Worm (Caenorhabditis elegans): ENCODE measurements around the gene arrd-24.

Gene arrd-24

ce11 chrX:13968292-13968691 is 12.0 kb downstream of the arrd-24 start, which contains the start of gene pqn-39:
Gene pqn-39, minus strand, starts transcription at chrX:13968676.
- TF ChIP-seq ztf-1 (GFP tag; conservative IDR thresholded peaks at IDR 0.05) (no peak), nhr-12 (tag; optimal IDR thresholded peaks at IDR 0.05) (no peak), Y55F3AM.14 (GFP tag; optimal IDR thresholded peaks at IDR 0.05) (no peak), nhr-237 (tag; optimal IDR thresholded peaks at IDR 0.05) (no peak), lin-13 (GFP tag; optimal IDR thresholded peaks at IDR 0.05) (no peak), nhr-11 (tag; optimal IDR thresholded peaks at IDR 0.05) (no peak), nhr-6 (tag; optimal IDR thresholded peaks at IDR 0.05) (no peak), nhr-10 (tag; optimal IDR thresholded peaks at IDR 0.05) (no peak), peb-1 (tag; optimal IDR thresholded peaks at IDR 0.05) (no peak), C34F6.9 (tag; optimal IDR thresholded peaks at IDR 0.05) (no peak), elt-1 (tag; optimal IDR thresholded peaks at IDR 0.05) (no peak), unc-55 (GFP tag; optimal IDR thresholded peaks at IDR 0.05) (no peak)

ce11 chrX:13963203-13963602 is 17.1 kb downstream of the arrd-24 start, which contains the start of gene F48F7.3:
Gene F48F7.3, plus strand, starts transcription at chrX:13963503.
- TF ChIP-seq nhr-237 (tag; optimal IDR thresholded peaks at IDR 0.05) (no peak), ztf-4 (tag; optimal IDR thresholded peaks at IDR 0.05) (no peak), nhr-6 (tag; optimal IDR thresholded peaks at IDR 0.05) (no peak), unc-39 (tag; optimal IDR thresholded peaks at IDR 0.05) (no peak), nhr-12 (tag; optimal IDR thresholded peaks at IDR 0.05) (no peak), nhr-23 (tag; optimal IDR thresholded peaks at IDR 0.05) (no peak), nhr-21 (tag; optimal IDR thresholded peaks at IDR 0.05) (no peak), elt-3 (tag; optimal IDR thresholded peaks at IDR 0.05) (no peak)

DNA sequence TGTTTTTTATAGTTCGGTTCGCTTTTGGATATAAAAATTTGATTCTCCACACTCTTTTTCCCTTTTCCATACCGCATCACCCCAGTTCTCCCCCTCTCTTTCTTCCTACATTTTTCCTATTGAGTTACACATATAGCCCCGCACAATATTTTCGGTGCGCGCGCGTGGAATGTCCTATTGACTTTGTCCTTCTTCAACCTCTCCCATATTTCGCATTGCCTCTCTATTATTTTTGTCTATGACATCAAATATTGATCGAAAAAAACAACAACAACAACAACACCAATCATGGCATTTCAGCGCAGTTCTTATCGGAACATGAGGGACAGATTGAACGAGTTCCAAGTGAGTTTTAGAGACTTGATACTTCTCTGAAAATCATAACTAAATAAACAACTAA is 20.5 kb downstream of the arrd-24 start, which contains the start of gene syx-2:
syx-2 (plus strand) TSS at position 301 of the 400 bp plus-strand sequence.
- TF ChIP-seq alr-1 (tag; optimal IDR thresholded peaks at IDR 0.05): no peak
- TF ChIP-seq nhr-23 (tag; optimal IDR thresholded peaks at IDR 0.05): no peak
- TF ChIP-seq Y55F3AM.14 (GFP tag; optimal IDR thresholded peaks at IDR 0.05): no peak
- TF ChIP-seq F13H6.1 (tag; optimal IDR thresholded peaks at IDR 0.05): no peak
- TF ChIP-seq ztf-1 (GFP tag; conservative IDR thresholded peaks at IDR 0.05): no peak
- no peak for TF ChIP-seq skn-1 (tag; optimal IDR thresholded peaks at IDR 0.05)
- TF ChIP-seq aly-2 (tag; optimal IDR thresholded peaks at IDR 0.05): no peak
- TF ChIP-seq mab-5 (tag; optimal IDR thresholded peaks at IDR 0.05): no peak
- no peak for TF ChIP-seq unc-39 (tag; optimal IDR thresholded peaks at IDR 0.05)
- no peak for TF ChIP-seq elt-1 (tag; optimal IDR thresholded peaks at IDR 0.05)
- TF ChIP-seq nhr-6 (tag; optimal IDR thresholded peaks at IDR 0.05): no peak
- no peak for TF ChIP-seq nhr-237 (tag; optimal IDR thresholded peaks at IDR 0.05)
- TF ChIP-seq mbf-1 (tag; optimal IDR thresholded peaks at IDR 0.05): no peak
- TF ChIP-seq unc-62 (GFP tag; optimal IDR thresholded peaks at IDR 0.05): no peak
- no peak for TF ChIP-seq nhr-12 (tag; optimal IDR thresholded peaks at IDR 0.05)
- no peak for TF ChIP-seq nhr-11 (tag; optimal IDR thresholded peaks at IDR 0.05)
- no peak for TF ChIP-seq unc-55 (GFP tag; optimal IDR thresholded peaks at IDR 0.05)
- TF ChIP-seq lin-11 (tag; optimal IDR thresholded peaks at IDR 0.05): no peak
- no peak for TF ChIP-seq ztf-4 (tag; optimal IDR thresholded peaks at IDR 0.05)

ce11 chrX:13959383-13959782 is 20.9 kb downstream of the arrd-24 start:
- TF ChIP-seq aly-2 (tag; optimal IDR thresholded peaks at IDR 0.05) (no peak), fos-1 (tag; optimal IDR thresholded peaks at IDR 0.05) (peak; percentile 70)

DNA sequence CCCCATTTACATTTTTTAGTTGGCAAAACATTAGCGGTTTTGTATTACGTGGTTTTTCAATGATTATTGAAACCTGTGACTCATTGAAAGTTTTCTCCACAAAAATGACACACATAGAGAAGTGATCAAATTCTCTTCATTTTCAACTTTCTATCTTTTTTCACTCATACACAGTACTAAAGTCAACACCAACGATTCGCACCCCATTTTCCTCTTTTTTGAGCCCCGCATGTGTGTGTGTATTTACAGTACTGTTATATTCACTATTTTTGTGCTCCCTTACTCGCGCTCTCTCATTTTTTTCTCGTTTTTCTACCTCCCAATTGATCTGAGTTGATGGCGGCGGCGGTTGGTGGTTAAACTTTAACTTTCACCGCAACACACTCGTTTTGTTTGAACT is 21.9 kb downstream of the arrd-24 start:
- TF ChIP-seq elt-3 (tag; optimal IDR thresholded peaks at IDR 0.05): no peak
- no peak for TF ChIP-seq R02D3.7 (tag; optimal IDR thresholded peaks at IDR 0.05)
- peak; percentile 56 for TF ChIP-seq F13H6.1 (tag; optimal IDR thresholded peaks at IDR 0.05)
- peak; percentile 9 for TF ChIP-seq nhr-129 (tag; optimal IDR thresholded peaks at IDR 0.05)
- TF ChIP-seq gmeb-1 (tag; optimal IDR thresholded peaks at IDR 0.05): no peak
- no peak for TF ChIP-seq ceh-82 (tag; optimal IDR thresholded peaks at IDR 0.05)
- TF ChIP-seq ZK546.5 (tag; optimal IDR thresholded peaks at IDR 0.05): no peak

- TF ChIP-seq sma-9 (GFP tag; optimal IDR thresholded peaks at IDR 0.05) (no peak), sma-9 (tag; optimal IDR thresholded peaks at IDR 0.05) (no peak), elt-1 (tag; optimal IDR thresholded peaks at IDR 0.05) (no peak), nhr-77 (tag; optimal IDR thresholded peaks at IDR 0.05) (no peak), C34F6.9 (tag; optimal IDR thresholded peaks at IDR 0.05) (no peak)
Measured at ce11 chrX:13952347-13952746, 28.0 kb downstream of the arrd-24 start.

Measured in whole organism, L2 larva.